Fruit fly (Drosophila melanogaster): ENCODE data around the gene CG13008.

DNA sequence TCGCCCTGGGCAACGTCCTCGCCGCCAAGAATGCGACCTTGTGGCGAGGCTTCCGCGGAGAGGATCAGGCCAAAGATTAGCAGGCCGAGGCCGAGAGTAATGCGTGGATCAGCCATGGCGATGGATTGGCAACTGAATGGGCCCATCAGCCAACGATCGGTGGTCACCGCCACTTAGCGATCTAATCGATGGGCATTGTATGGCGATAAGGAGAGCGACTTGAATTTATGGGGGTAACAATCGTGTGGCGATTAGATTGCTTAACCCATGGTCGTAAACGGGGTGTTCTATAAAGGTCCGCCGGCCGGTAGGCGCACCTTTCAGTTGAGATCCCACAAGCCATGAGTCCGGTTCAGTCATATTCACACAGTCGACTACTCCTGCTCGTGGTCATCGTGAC is 7.4 kb upstream of the CG13008 start, which contains the start of the genes CG9673 and CG4653:
- TF ChIP-seq EcR (GFP tag; optimal IDR thresholded peaks at IDR 0.05), result no peak
- no peak for TF ChIP-seq psq (optimal IDR thresholded peaks at IDR 0.05)
- no peak for TF ChIP-seq pan (optimal IDR thresholded peaks at IDR 0.05)
- no peak for TF ChIP-seq Dll (optimal IDR thresholded peaks at IDR 0.05)
- no peak for TF ChIP-seq usp (GFP tag; optimal IDR thresholded peaks at IDR 0.05)
- TF ChIP-seq CG8478 (optimal IDR thresholded peaks at IDR 0.05), result no peak

Measured in whole organism.